Worm (Caenorhabditis elegans): ENCODE results near the gene sdz-32.
"Not testable (repeated sequence)": the region's sequence is repeated elsewhere in the genome, so short reads cannot be mapped to it uniquely, and the experiment has no call there.

The sdz-32 gene

ce11 chrII:3445285-3445806, 28.5 kb upstream of the sdz-32 start, which contains the start of the genes C16C8.5 and C16C8.16:
TSS of gene C16C8.5 (minus strand) at chrII:3445385.
TSS of gene C16C8.16 (plus strand) at chrII:3445756.
- TF ChIP-seq W03F9.2 (tag; optimal IDR thresholded peaks at IDR 0.05) (no peak), him-1 (tag; optimal IDR thresholded peaks at IDR 0.05) (no peak), dao-5 (tag; optimal IDR thresholded peaks at IDR 0.05) (no peak)

DNA sequence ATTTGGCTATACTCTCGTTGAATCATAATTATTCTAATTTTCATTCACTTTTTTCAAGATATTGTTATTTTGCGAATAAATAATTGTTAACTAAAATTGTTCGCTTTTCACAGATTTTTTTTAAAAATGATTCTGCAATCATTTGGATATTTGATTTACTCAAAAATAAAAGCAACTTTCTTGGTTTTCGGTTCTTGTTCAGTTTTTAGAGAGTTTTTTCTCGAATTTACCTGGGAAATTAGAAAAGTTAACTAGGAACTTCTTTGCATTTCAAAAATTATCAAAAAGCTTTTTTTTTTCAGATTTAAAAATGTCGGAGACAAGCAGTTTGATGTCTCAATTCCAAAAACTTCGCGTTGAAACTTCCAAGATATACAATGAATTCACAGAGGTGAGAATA, 27.2 kb upstream of the sdz-32 start, which contains the start of the genes C16C8.20 and gldi-6:
Gene C16C8.20, plus strand, starts transcription at position 301 of the 400 bp plus-strand sequence.
Gene gldi-6, plus strand, starts transcription at position 301 of the 400 bp plus-strand sequence.
- TF ChIP-seq W03F9.2 (tag; optimal IDR thresholded peaks at IDR 0.05): no peak
- TF ChIP-seq him-1 (tag; optimal IDR thresholded peaks at IDR 0.05): no peak
- TF ChIP-seq dao-5 (tag; optimal IDR thresholded peaks at IDR 0.05): no peak

DNA sequence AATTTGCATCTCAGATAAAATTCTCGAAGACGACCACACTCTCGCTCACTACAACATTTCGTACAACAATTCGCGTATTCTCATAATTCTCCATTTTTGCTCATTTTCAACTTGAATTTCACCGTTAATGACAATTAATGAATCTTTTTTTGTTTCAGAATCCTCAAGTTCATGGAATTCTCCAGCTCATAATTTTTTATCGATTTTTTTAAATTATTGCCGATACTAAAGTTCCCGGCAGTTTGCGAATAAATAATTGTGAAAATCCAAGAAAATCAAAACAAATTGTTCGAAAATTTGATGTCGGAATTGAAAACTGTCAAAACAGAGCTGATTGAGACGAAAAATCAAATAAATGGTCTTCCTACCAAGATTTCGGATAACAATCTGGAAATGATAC, 25.9 kb upstream of the sdz-32 start, which contains the start of gene C16C8.21:
Gene C16C8.21, plus strand, starts transcription at position 301 of the 400 bp plus-strand sequence.
- TF ChIP-seq him-1 (tag; optimal IDR thresholded peaks at IDR 0.05) (no peak), dao-5 (tag; optimal IDR thresholded peaks at IDR 0.05) (no peak), W03F9.2 (tag; optimal IDR thresholded peaks at IDR 0.05) (no peak)

- TF ChIP-seq dao-5 (tag; optimal IDR thresholded peaks at IDR 0.05) (no peak), W03F9.2 (tag; optimal IDR thresholded peaks at IDR 0.05) (no peak), him-1 (tag; optimal IDR thresholded peaks at IDR 0.05) (no peak)
Observed at ce11 chrII:3448776-3449280, 25.0 kb upstream of the sdz-32 start, which contains the start of gene C16C8.25. TSS of gene C16C8.25 (plus strand) at chrII:3449230.

- TF ChIP-seq W03F9.2, dao-5, him-1 (tag; optimal IDR thresholded peaks at IDR 0.05): not testable (repeated sequence)
Observed at ce11 chrII:3449514-3449913, 24.3 kb upstream of the sdz-32 start, which contains the start of gene C16C8.14. TSS of gene C16C8.14 (plus strand) at chrII:3449814.

ce11 chrII:3452421-3452820, 21.4 kb upstream of the sdz-32 start, which contains the start of gene C16C8.12:
TSS of gene C16C8.12 (plus strand) at chrII:3452721.
- TF ChIP-seq dao-5 (tag; optimal IDR thresholded peaks at IDR 0.05) (no peak), W03F9.2 (tag; optimal IDR thresholded peaks at IDR 0.05) (no peak), him-1 (tag; optimal IDR thresholded peaks at IDR 0.05) (no peak)

ce11 chrII:3453521-3453920, 20.3 kb upstream of the sdz-32 start, which contains the start of gene C16C8.11:
TSS of gene C16C8.11 (plus strand) at chrII:3453708.
- TF ChIP-seq him-1 (tag; optimal IDR thresholded peaks at IDR 0.05) (no peak), W03F9.2 (tag; optimal IDR thresholded peaks at IDR 0.05) (no peak), dao-5 (tag; optimal IDR thresholded peaks at IDR 0.05) (no peak)

DNA sequence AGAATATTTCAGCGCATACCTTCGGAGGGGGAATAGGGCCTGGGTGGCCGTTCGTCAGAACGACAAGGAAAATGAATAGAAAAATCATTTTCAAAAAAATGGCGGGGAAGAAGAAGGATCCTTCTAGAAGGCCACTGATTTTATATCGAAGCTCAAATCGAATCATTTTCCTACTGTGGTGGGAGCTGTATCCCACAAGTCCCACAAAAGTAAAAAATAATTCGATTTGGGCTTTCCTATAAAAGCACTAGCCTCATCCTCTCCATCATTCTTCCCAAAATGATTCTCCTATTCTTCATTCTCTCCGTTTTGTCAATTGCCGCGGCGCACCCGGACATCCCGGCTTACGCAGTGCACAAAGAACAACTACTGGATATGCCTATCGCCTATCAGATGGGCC, 15.6 kb upstream of the sdz-32 start, which contains the start of the genes C16C8.26 and C16C8.19:
Gene C16C8.26, minus strand, starts transcription at position 101 of the 400 bp plus-strand sequence.
Gene C16C8.19, plus strand, starts transcription at position 279 of the 400 bp plus-strand sequence.
- TF ChIP-seq dao-5 (tag; optimal IDR thresholded peaks at IDR 0.05) (no peak), him-1 (tag; optimal IDR thresholded peaks at IDR 0.05) (no peak), W03F9.2 (tag; optimal IDR thresholded peaks at IDR 0.05) (no peak)

DNA sequence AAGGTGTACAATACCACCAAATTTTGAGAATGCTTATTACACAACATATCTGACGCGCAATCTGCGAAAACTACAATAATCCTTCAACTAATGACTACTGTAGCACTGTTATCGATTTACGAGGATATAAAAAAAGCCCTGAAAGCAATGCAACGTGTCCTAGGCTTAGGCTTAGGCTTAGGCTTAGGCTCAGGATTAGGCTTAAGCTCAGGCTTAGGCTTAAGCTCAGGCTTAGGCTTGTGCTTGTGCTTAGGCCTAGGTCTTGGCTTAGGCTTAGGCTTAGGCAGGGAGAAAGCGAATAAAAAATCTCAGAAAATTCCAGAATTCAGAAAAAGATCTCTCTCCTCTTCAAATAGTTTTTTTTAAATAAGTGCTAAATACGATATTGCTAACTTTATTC, 14.6 kb upstream of the sdz-32 start:
- TF ChIP-seq dao-5 (tag; optimal IDR thresholded peaks at IDR 0.05) (no peak), him-1 (tag; optimal IDR thresholded peaks at IDR 0.05) (no peak), W03F9.2 (tag; optimal IDR thresholded peaks at IDR 0.05) (no peak)

DNA sequence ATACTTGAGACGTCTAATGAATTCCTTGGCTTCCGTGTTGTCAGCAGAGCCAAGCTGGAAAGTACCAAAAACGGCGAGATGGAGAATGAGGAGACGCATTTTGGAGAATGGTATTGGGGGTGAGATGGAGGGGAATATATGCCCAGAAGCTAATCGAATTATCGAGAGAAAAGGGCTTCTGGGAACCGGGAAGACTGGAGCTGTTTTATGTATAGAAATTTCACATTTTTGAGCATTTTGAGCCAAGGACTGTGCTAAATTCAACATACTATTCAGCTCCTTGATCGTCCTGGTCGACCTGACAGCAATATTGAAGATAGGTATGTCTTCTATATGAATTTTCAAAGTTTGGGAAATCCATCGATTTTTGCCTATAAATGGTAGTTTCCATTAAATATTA, 13.8 kb upstream of the sdz-32 start, which contains the start of gene C16C8.7:
Gene C16C8.7, minus strand, starts transcription at position 101 of the 400 bp plus-strand sequence.
- no peak for TF ChIP-seq dao-5 (tag; optimal IDR thresholded peaks at IDR 0.05)
- TF ChIP-seq W03F9.2 (tag; optimal IDR thresholded peaks at IDR 0.05): no peak
- TF ChIP-seq him-1 (tag; optimal IDR thresholded peaks at IDR 0.05): no peak

ce11 chrII:3461586-3461985, 12.3 kb upstream of the sdz-32 start, which contains the start of gene C16C8.8:
TSS of gene C16C8.8 (minus strand) at chrII:3461686.
- TF ChIP-seq dao-5 (tag; optimal IDR thresholded peaks at IDR 0.05): no peak
- no peak for TF ChIP-seq W03F9.2 (tag; optimal IDR thresholded peaks at IDR 0.05)
- no peak for TF ChIP-seq him-1 (tag; optimal IDR thresholded peaks at IDR 0.05)

- TF ChIP-seq him-1 (tag; optimal IDR thresholded peaks at IDR 0.05) (no peak), W03F9.2 (tag; optimal IDR thresholded peaks at IDR 0.05) (no peak), dao-5 (tag; optimal IDR thresholded peaks at IDR 0.05) (no peak)
Observed at ce11 chrII:3463097-3463496, 10.7 kb upstream of the sdz-32 start, which contains the start of gene C16C8.9. TSS of gene C16C8.9 (minus strand) at chrII:3463197.

ce11 chrII:3464580-3464979, 9.3 kb upstream of the sdz-32 start, which contains the start of gene C16C8.10:
TSS of gene C16C8.10 (minus strand) at chrII:3464680.
- not testable (repeated sequence) for TF ChIP-seq dao-5, him-1, W03F9.2 (tag; optimal IDR thresholded peaks at IDR 0.05)

DNA sequence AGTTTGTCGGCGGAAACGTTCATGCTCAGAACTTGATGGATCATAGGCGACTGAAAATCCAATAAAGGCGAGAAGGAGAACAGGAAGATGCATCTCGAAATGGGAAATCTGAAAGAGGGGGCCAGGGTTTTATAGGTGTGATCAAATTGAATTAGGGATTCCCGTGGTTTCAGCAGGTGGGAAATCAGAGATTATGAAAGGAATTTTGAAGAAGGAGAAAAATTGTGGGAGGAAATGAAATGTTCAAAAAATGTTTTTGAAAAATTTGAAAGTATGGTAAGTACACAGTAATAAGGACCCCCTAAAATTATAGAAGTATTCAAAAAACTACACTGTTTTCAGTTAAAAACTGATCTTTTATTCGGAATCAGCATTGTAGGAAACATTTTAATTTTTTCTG, 3.3 kb upstream of the sdz-32 start, which contains the start of gene Y49F6B.20:
Gene Y49F6B.20, minus strand, starts transcription at position 101 of the 400 bp plus-strand sequence.
- no peak for TF ChIP-seq W03F9.2 (tag; optimal IDR thresholded peaks at IDR 0.05)

All from whole organism, L4/young adult.